Fruit fly (Drosophila melanogaster) whole organism, adult: Measurements from ENCODE around the gene CG46310.

Experiments used
- CG11617 ChIP-seq: fragments of 200-800 bp; sonication (Bioruptor generic); optimal IDR thresholded peaks from 2 replicates; lab custom pipeline; 2017; ENCODE audit warnings: mild to moderate bottlenecking, missing biosample characterization, missing genetic modification reagents, missing genetic modification characterization
- CG12768 ChIP-seq: fragments of 200-800 bp; sonication (Bioruptor generic); optimal IDR thresholded peaks from 2 replicates; lab custom pipeline; 2017; ENCODE audit warnings: missing biosample characterization, missing genetic modification characterization, mild to moderate bottlenecking, moderate library complexity, missing genetic modification reagents
- CG14711 ChIP-seq: fragments of 200-800 bp; sonication (Bioruptor generic); optimal IDR thresholded peaks from 2 replicates; lab custom pipeline; 2018; ENCODE audit warnings: missing biosample characterization, mild to moderate bottlenecking, missing genetic modification characterization, moderate library complexity
- CG1620 ChIP-seq: fragments of 200-800 bp; sonication (Bioruptor generic); optimal IDR thresholded peaks from 2 replicates; lab custom pipeline; 2016; ENCODE audit warnings: missing biosample characterization, missing genetic modification characterization
- CG33017 ChIP-seq: fragments of 200-800 bp; sonication (Bioruptor generic); optimal IDR thresholded peaks from 2 replicates; lab custom pipeline; 2018; ENCODE audit warnings: missing biosample characterization, mild to moderate bottlenecking, missing genetic modification characterization, moderate library complexity
- CG5204 ChIP-seq: fragments of 200-800 bp; sonication (Bioruptor generic); optimal IDR thresholded peaks from 2 replicates; lab custom pipeline; 2016; ENCODE audit warnings: missing biosample characterization, missing genetic modification characterization
- CG7045 ChIP-seq: fragments of 200-800 bp; sonication (Bioruptor generic); optimal IDR thresholded peaks from 2 replicates; lab custom pipeline; 2017; ENCODE audit warnings: missing biosample characterization, mild to moderate bottlenecking, missing genetic modification characterization
- CG7101 ChIP-seq: fragments of 200-800 bp; sonication (Bioruptor generic); optimal IDR thresholded peaks from 2 replicates; lab custom pipeline; 2018; ENCODE audit warnings: missing biosample characterization, mild to moderate bottlenecking, missing genetic modification characterization, moderate library complexity
- Clk ChIP-seq: fragments of 200-800 bp; sonication (Bioruptor generic); optimal IDR thresholded peaks from 2 replicates; lab custom pipeline; 2017; ENCODE audit warnings: missing biosample characterization, missing genetic modification characterization
- Crg-1 ChIP-seq: fragments of 200-800 bp; sonication (Bioruptor generic); optimal IDR thresholded peaks from 2 replicates; lab custom pipeline; 2016; ENCODE audit warnings: missing biosample characterization, missing genetic modification characterization
- Hr96 ChIP-seq: fragments of 200-800 bp; sonication (Bioruptor generic); optimal IDR thresholded peaks from 2 replicates; lab custom pipeline; 2016; ENCODE audit warnings: missing biosample characterization, missing genetic modification characterization
- Mnt ChIP-seq: fragments of 200-800 bp; sonication (Bioruptor generic); optimal IDR thresholded peaks from 2 replicates; lab custom pipeline; 2016; ENCODE audit warnings: missing biosample characterization, mild to moderate bottlenecking, missing genetic modification characterization
- bab1 ChIP-seq: fragments of 200-800 bp; sonication (Bioruptor generic); optimal IDR thresholded peaks from 3 replicates; lab custom pipeline; 2019; ENCODE audit warnings: missing biosample characterization, mild to moderate bottlenecking, missing genetic modification characterization, moderate library complexity
- cic ChIP-seq: fragments of 200-800 bp; sonication (Bioruptor generic); optimal IDR thresholded peaks from 2 replicates; lab custom pipeline; 2017; ENCODE audit warnings: missing biosample characterization, mild to moderate bottlenecking, missing genetic modification characterization, moderate library complexity
- cnc ChIP-seq, 2 experiments: fragments of >200 bp; optimal IDR thresholded peaks; 2 replicates each; lab custom pipeline; 2017
- kay ChIP-seq: fragments of 200-800 bp; sonication (Bioruptor generic); peaks from one replicate; lab custom pipeline; 2016; ENCODE audit warnings: missing biosample characterization, missing genetic modification characterization, borderline replicate concordance
- ovo ChIP-seq: fragments of 200-800 bp; sonication (Bioruptor generic); optimal IDR thresholded peaks from 2 replicates; lab custom pipeline; 2016; ENCODE audit warnings: missing biosample characterization, missing genetic modification characterization
- pad ChIP-seq: fragments of 200-800 bp; sonication (Bioruptor generic); optimal IDR thresholded peaks from 3 replicates; lab custom pipeline; 2017; ENCODE audit warnings: missing biosample characterization, missing genetic modification characterization, mild to moderate bottlenecking, moderate library complexity, missing genetic modification reagents
- tj ChIP-seq: fragments of 200-800 bp; sonication (Bioruptor generic); optimal IDR thresholded peaks from 3 replicates; lab custom pipeline; 2017; ENCODE audit warnings: missing biosample characterization, mild to moderate bottlenecking, missing genetic modification characterization, moderate library complexity
- toe ChIP-seq: fragments of 200-800 bp; sonication (Bioruptor generic); optimal IDR thresholded peaks from 2 replicates; lab custom pipeline; 2016; ENCODE audit warnings: missing biosample characterization, missing genetic modification characterization

The CG46310 gene

DNA sequence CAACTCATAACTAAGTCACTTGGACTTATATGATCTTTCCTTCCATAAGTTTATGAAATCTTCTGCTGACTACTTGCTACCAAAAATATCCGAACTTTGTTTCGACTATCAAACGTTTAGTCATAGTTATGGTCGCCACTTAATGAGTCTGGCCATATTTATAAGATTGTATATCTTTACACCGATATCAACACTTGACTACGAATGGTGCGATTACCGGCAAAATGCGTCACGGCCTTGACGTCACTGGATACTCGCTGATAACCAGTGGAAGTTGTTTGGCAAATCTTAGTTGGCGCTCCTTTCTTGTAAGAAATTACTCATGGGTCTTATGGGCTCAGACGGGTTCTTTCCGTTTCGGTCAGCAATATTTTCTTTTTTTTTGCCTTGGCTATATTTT, 3.8 kb downstream of the CG46310 start:
- TF ChIP-seq kay (no peak), tj (GFP tag; lab: Kevin White, UChicago) (no peak)

- no peak for TF ChIP-seq CG14711 (tag; lab: Kevin White, UChicago)
- TF ChIP-seq CG7101, result peak; percentile 6
- TF ChIP-seq tj (GFP tag; lab: Kevin White, UChicago), result no peak
These were observed 4.4 kb downstream of the CG46310 start for dm6 chr3R:23178052-23178591.

- TF ChIP-seq kay, result peak; percentile 87
- no peak for TF ChIP-seq toe (GFP tag; lab: Kevin White, UChicago)
These were observed 5.7 kb downstream of the CG46310 start for dm6 chr3R:23179336-23179735.

DNA sequence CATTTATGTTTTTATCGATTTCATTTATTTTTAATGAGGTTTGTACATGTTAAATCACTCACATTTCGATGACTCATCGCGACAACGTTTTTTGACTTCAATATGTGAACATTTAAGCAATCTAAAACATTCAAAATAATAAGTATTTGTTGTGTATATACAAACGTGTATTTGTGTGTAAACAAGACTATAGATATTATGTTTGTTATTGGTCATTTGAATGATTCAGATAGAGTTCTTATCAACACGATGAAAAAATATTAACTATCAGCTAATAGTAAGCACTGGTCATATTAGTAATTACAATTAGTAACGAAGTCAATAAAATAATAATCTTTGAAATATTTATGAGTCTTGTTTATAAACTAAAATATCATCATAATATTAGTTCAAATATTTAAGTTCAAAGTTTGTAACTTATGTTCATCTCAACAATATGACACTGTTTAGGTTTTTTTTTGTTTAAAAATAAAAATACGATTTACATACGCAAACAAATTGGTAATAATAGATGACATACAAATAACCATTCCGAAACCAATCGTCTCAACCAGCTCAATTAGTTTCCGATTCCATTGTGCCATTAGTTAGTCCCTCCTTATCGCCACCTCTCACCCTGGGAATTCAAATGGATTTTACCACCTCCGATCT, 7.4 kb downstream of the CG46310 start:
- no peak for TF ChIP-seq bab1
- TF ChIP-seq CG33017 (tag; lab: Kevin White, UChicago), result peak; percentile 49
- TF ChIP-seq toe (GFP tag; lab: Kevin White, UChicago), result no peak
- TF ChIP-seq CG1620 (GFP tag; lab: Kevin White, UChicago), result no peak
- TF ChIP-seq cic (GFP tag; lab: Kevin White, UChicago), result no peak
- no peak for TF ChIP-seq Hr96
- no peak for TF ChIP-seq Crg-1
- TF ChIP-seq Mnt (GFP tag; lab: Kevin White, UChicago), result no peak
- peak; percentile 43 for TF ChIP-seq CG7101
- no peak for TF ChIP-seq tj (GFP tag; lab: Kevin White, UChicago)
- no peak for TF ChIP-seq CG14711 (tag; lab: Kevin White, UChicago)

dm6 chr3R:23181714-23182337, 8.2 kb downstream of the CG46310 start:
- peak; percentile 32 for TF ChIP-seq ovo (GFP tag; lab: Kevin White, UChicago)
- peak; percentile 97 for TF ChIP-seq pad (GFP tag; lab: Kevin White, UChicago)
- no peak for TF ChIP-seq Mnt (GFP tag; lab: Kevin White, UChicago)
- TF ChIP-seq Crg-1, result no peak
- no peak for TF ChIP-seq CG5204
- TF ChIP-seq toe (GFP tag; lab: Kevin White, UChicago), result no peak
- no peak for TF ChIP-seq Clk
- TF ChIP-seq CG7045 (GFP tag; lab: Kevin White, UChicago), result no peak
- TF ChIP-seq cnc (optimal IDR thresholded peaks at IDR 0.05; lab: Kevin White, UChicago), result no peak
- no peak for TF ChIP-seq CG33017 (tag; lab: Kevin White, UChicago)
- TF ChIP-seq CG7101, result no peak
- no peak for TF ChIP-seq CG14711 (tag; lab: Kevin White, UChicago)
- no peak for TF ChIP-seq CG1620 (GFP tag; lab: Kevin White, UChicago)
- no peak for TF ChIP-seq Hr96
- no peak for TF ChIP-seq kay

- no peak for TF ChIP-seq CG1620 (GFP tag; lab: Kevin White, UChicago)
- TF ChIP-seq CG7045 (GFP tag; lab: Kevin White, UChicago), result no peak
- no peak for TF ChIP-seq ovo (GFP tag; lab: Kevin White, UChicago)
- no peak for TF ChIP-seq CG12768
- TF ChIP-seq pad (GFP tag; lab: Kevin White, UChicago), result no peak
- no peak for TF ChIP-seq toe (GFP tag; lab: Kevin White, UChicago)
- TF ChIP-seq bab1, result no peak
- no peak for TF ChIP-seq Hr96
- no peak for TF ChIP-seq CG5204
- TF ChIP-seq Clk, result no peak
- TF ChIP-seq CG33017 (tag; lab: Kevin White, UChicago), result no peak
- TF ChIP-seq kay, result peak; percentile 59
- peak in 1 of 2 experiments; percentile 91 for TF ChIP-seq cnc (optimal IDR thresholded peaks at IDR 0.05; lab: Kevin White, UChicago)
- no peak for TF ChIP-seq CG14711 (tag; lab: Kevin White, UChicago)
- peak; percentile 83 for TF ChIP-seq cic (GFP tag; lab: Kevin White, UChicago)
- no peak for TF ChIP-seq Crg-1
- TF ChIP-seq Mnt (GFP tag; lab: Kevin White, UChicago), result no peak
- TF ChIP-seq CG11617 (GFP tag; lab: Kevin White, UChicago), result no peak
- TF ChIP-seq tj (GFP tag; lab: Kevin White, UChicago), result no peak
- no peak for TF ChIP-seq CG7101
These were observed 15.7 kb downstream of the CG46310 start for dm6 chr3R:23189143-23189957.
